Fruit fly (Drosophila melanogaster) S2 (cell line): ENCODE data around the gene ckd.

Source experiments
- CG8478 ChIP-seq: fragments of >200 bp; optimal IDR thresholded peaks from 2 replicates; lab custom pipeline; 2018
- CTCF ChIP-seq, 2 experiments: fragments of >200 bp; optimal IDR thresholded peaks; 2 replicates each; lab custom pipeline; 2018

DNA sequence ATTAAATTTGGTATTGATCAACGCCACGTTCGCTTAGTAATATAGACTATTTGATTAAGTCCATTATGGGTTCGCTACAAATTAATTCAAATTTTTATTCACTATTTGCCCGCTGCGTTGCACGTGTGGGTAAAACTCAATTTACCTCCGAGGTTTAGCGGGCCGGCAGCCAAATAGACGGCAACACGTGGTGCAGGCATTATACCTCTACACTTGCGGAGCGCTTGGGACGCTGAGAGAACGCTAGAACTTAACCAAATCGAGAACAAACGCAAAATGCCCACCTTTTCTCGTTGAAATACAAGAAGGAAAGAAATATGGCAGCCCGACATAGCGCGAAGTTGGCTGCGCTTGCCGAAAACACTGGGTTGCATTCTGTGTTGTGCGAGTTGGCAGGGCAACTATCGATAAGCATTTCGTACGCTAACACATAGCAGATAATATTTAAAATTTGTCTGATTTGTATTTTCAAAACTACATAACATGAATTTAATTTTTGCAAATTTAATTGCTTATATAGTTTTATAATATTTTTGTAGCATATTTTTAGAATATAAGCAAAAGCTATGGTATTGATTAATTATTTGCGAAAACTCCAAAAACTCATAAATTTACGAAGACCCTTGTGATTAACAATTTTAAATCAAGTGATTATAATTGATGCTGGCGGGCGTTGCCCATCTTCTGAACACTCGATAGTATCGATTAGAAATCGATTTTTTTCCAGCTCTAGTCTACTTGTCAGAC is 34.9 kb upstream of the ckd start, which contains the start of the genes RpL28 and eIF1:
- TF ChIP-seq CG8478 (lab: Kevin White, UChicago) (no peak), CTCF (optimal IDR thresholded peaks at IDR 0.05; lab: Kevin White, UChicago) (no peak)
